Fruit fly (Drosophila melanogaster) whole organism, prepupa: ENCODE results near the gene moi.
A peak's percentile ranks its signal among the peaks of the same experiment; 100 is the strongest.

Source experiments
- Blimp-1 ChIP-seq: fragments of 200-800 bp; sonication (Bioruptor generic); optimal IDR thresholded peaks from 3 replicates; lab custom pipeline; 2017; ENCODE audit warnings: missing biosample characterization, missing genetic modification characterization, mild to moderate bottlenecking, moderate library complexity, missing genetic modification reagents
- CG10631 ChIP-seq: fragments of 200-800 bp; sonication (Bioruptor generic); optimal IDR thresholded peaks from 2 replicates; lab custom pipeline; 2016; ENCODE audit warnings: missing biosample characterization, missing genetic modification characterization
- CG10669 ChIP-seq: fragments of 200-800 bp; sonication (Bioruptor generic); optimal IDR thresholded peaks from 3 replicates; lab custom pipeline; 2018; ENCODE audit warnings: missing biosample characterization, mild to moderate bottlenecking, missing genetic modification characterization, moderate library complexity
- CG11294 ChIP-seq: fragments of 200-800 bp; sonication (Bioruptor generic); IDR thresholded peaks from 2 replicates; pipeline ENCODE4 v1.3.6; 2022; ENCODE audit warnings: missing biosample characterization, missing genetic modification characterization
- CG11762 ChIP-seq: fragments of 200-800 bp; sonication (Bioruptor generic); optimal IDR thresholded peaks from 3 replicates; lab custom pipeline; 2016; ENCODE audit warnings: missing biosample characterization, missing genetic modification characterization; ENCODE audit not compliant: insufficient read depth
- CG11902 ChIP-seq: fragments of 200-800 bp; sonication (Bioruptor generic); optimal IDR thresholded peaks from 3 replicates; lab custom pipeline; 2016; ENCODE audit warnings: missing biosample characterization, missing genetic modification characterization
- CG15336 ChIP-seq: fragments of 200-800 bp; sonication (Bioruptor generic); IDR thresholded peaks from 2 replicates; pipeline ENCODE4 v1.3.6; 2022; ENCODE audit warnings: missing biosample characterization, missing genetic modification characterization
- CG1621 ChIP-seq: fragments of 200-800 bp; sonication (Bioruptor generic); optimal IDR thresholded peaks from 3 replicates; lab custom pipeline; 2018; ENCODE audit warnings: missing biosample characterization, mild to moderate bottlenecking, missing genetic modification characterization
- CG3032 ChIP-seq: fragments of 200-800 bp; optimal IDR thresholded peaks from 2 replicates; lab custom pipeline; 2019; ENCODE audit warnings: missing biosample characterization, mild to moderate bottlenecking, missing genetic modification characterization, moderate library complexity
- CG31627 ChIP-seq: fragments of 200-800 bp; sonication (Bioruptor generic); optimal IDR thresholded peaks from 3 replicates; lab custom pipeline; 2016; ENCODE audit warnings: missing biosample characterization, missing genetic modification characterization
- CG32006 ChIP-seq: fragments of 200-800 bp; sonication (Bioruptor generic); optimal IDR thresholded peaks from 3 replicates; lab custom pipeline; 2017; ENCODE audit warnings: missing biosample characterization, mild to moderate bottlenecking, missing genetic modification characterization
- CG34406 ChIP-seq: fragments of 200-800 bp; sonication (Bioruptor generic); optimal IDR thresholded peaks from 3 replicates; lab custom pipeline; 2016; ENCODE audit warnings: missing biosample characterization, missing genetic modification characterization
- CG4318 ChIP-seq: fragments of 200-800 bp; sonication (Bioruptor generic); optimal IDR thresholded peaks from 3 replicates; lab custom pipeline; 2017; ENCODE audit warnings: missing biosample characterization, mild to moderate bottlenecking, missing genetic modification characterization
- CG6163 ChIP-seq: fragments of 200-800 bp; sonication (Bioruptor generic); IDR thresholded peaks from 3 replicates; pipeline ENCODE4 v1.3.6; 2022; ENCODE audit warnings: missing biosample characterization, missing genetic modification characterization
- CG6276 ChIP-seq: fragments of 200-800 bp; sonication (Bioruptor generic); optimal IDR thresholded peaks from 2 replicates; lab custom pipeline; 2017; ENCODE audit warnings: missing biosample characterization, mild to moderate bottlenecking, missing genetic modification characterization
- CG6792 ChIP-seq: fragments of 200-800 bp; sonication (Bioruptor generic); optimal IDR thresholded peaks from 3 replicates; lab custom pipeline; 2016; ENCODE audit warnings: missing biosample characterization, missing genetic modification characterization
- CG6808 ChIP-seq: fragments of 200-800 bp; sonication (Bioruptor generic); optimal IDR thresholded peaks from 3 replicates; lab custom pipeline; 2017; ENCODE audit warnings: missing biosample characterization, missing genetic modification characterization, mild to moderate bottlenecking, moderate library complexity, missing genetic modification reagents
- CG7368 ChIP-seq: fragments of 200-800 bp; sonication (Bioruptor generic); optimal IDR thresholded peaks from 3 replicates; lab custom pipeline; 2016; ENCODE audit warnings: missing biosample characterization, missing genetic modification characterization
- CG8119 ChIP-seq: fragments of 200-800 bp; sonication (Bioruptor generic); IDR thresholded peaks from 3 replicates; pipeline ENCODE4 v1.3.6; 2022; ENCODE audit warnings: missing biosample characterization, missing genetic modification characterization
- CG8319 ChIP-seq: fragments of 200-800 bp; sonication (Bioruptor generic); optimal IDR thresholded peaks from 3 replicates; lab custom pipeline; 2016; ENCODE audit warnings: missing biosample characterization, missing genetic modification characterization
- CG8632 ChIP-seq: fragments of 200-800 bp; sonication (Bioruptor generic); optimal IDR thresholded peaks from 3 replicates; lab custom pipeline; 2016; ENCODE audit warnings: missing biosample characterization, missing genetic modification characterization
- CG9139 ChIP-seq: fragments of 200-800 bp; sonication (Bioruptor generic); optimal IDR thresholded peaks from 3 replicates; lab custom pipeline; 2017; ENCODE audit warnings: missing biosample characterization, mild to moderate bottlenecking, missing genetic modification characterization
- Eip78C ChIP-seq: fragments of 200-800 bp; sonication (Bioruptor generic); peaks from one replicate; lab custom pipeline; 2016; ENCODE audit warnings: missing biosample characterization, missing genetic modification characterization
- Eip93F ChIP-seq: fragments of 200-800 bp; sonication (Bioruptor generic); optimal IDR thresholded peaks from 2 replicates; lab custom pipeline; 2016; ENCODE audit warnings: missing biosample characterization, mild to moderate bottlenecking, missing genetic modification characterization
- Ets21C ChIP-seq: fragments of 200-800 bp; sonication (Bioruptor generic); optimal IDR thresholded peaks from 3 replicates; lab custom pipeline; 2016; ENCODE audit warnings: missing biosample characterization, missing genetic modification characterization
- Ets96B ChIP-seq: fragments of 200-800 bp; optimal IDR thresholded peaks from 2 replicates; lab custom pipeline; 2019; ENCODE audit warnings: missing biosample characterization, mild to moderate bottlenecking, missing genetic modification characterization, moderate library complexity
- Gug ChIP-seq: fragments of 200-800 bp; sonication (Bioruptor generic); IDR thresholded peaks from 2 replicates; pipeline ENCODE4 v1.3.6; 2022; ENCODE audit warnings: missing biosample characterization, missing genetic modification characterization
- Hr39 ChIP-seq: fragments of 200-800 bp; sonication (Bioruptor generic); optimal IDR thresholded peaks from 2 replicates; lab custom pipeline; 2016; ENCODE audit warnings: missing biosample characterization, missing genetic modification characterization
- Hr4 ChIP-seq: fragments of 200-800 bp; sonication (Bioruptor generic); optimal IDR thresholded peaks from 3 replicates; lab custom pipeline; 2016; ENCODE audit warnings: missing biosample characterization, missing genetic modification characterization
- Lpt ChIP-seq: fragments of 200-800 bp; sonication (Bioruptor generic); optimal IDR thresholded peaks from 3 replicates; lab custom pipeline; 2016; ENCODE audit warnings: missing biosample characterization, missing genetic modification characterization
- Met ChIP-seq: fragments of 200-800 bp; sonication (Bioruptor generic); optimal IDR thresholded peaks from 3 replicates; lab custom pipeline; 2016; ENCODE audit warnings: missing biosample characterization, missing genetic modification characterization
- OdsH ChIP-seq: fragments of 200-800 bp; sonication (Bioruptor generic); optimal IDR thresholded peaks from 3 replicates; lab custom pipeline; 2016; ENCODE audit warnings: missing biosample characterization, missing genetic modification characterization
- Smox ChIP-seq: fragments of 200-800 bp; sonication (Bioruptor generic); optimal IDR thresholded peaks from 3 replicates; lab custom pipeline; 2016; ENCODE audit warnings: missing biosample characterization, missing genetic modification characterization
- Sox102F ChIP-seq: fragments of 200-800 bp; sonication (Bioruptor generic); optimal IDR thresholded peaks from 2 replicates; lab custom pipeline; 2016; ENCODE audit warnings: missing biosample characterization, mild to moderate bottlenecking, missing genetic modification characterization
- Sox14 ChIP-seq: fragments of 200-800 bp; sonication (Bioruptor generic); optimal IDR thresholded peaks from 3 replicates; lab custom pipeline; 2016; ENCODE audit warnings: missing biosample characterization, missing genetic modification characterization
- achi ChIP-seq: fragments of 200-800 bp; sonication (Bioruptor generic); optimal IDR thresholded peaks from 3 replicates; lab custom pipeline; 2016; ENCODE audit warnings: missing biosample characterization, missing genetic modification characterization
- acj6 ChIP-seq: fragments of 200-800 bp; sonication (Bioruptor generic); optimal IDR thresholded peaks from 3 replicates; lab custom pipeline; 2016; ENCODE audit warnings: missing biosample characterization, missing genetic modification characterization
- dac ChIP-seq: fragments of 200-800 bp; sonication (Bioruptor generic); optimal IDR thresholded peaks from 2 replicates; lab custom pipeline; 2017; ENCODE audit warnings: missing biosample characterization, mild to moderate bottlenecking, missing genetic modification characterization
- eg ChIP-seq: fragments of 200-800 bp; sonication (Bioruptor generic); IDR thresholded peaks from 3 replicates; pipeline ENCODE4 v1.3.6; 2022; ENCODE audit warnings: missing biosample characterization, missing genetic modification characterization
- fd59A ChIP-seq: fragments of 200-800 bp; sonication (Bioruptor generic); optimal IDR thresholded peaks from 2 replicates; lab custom pipeline; 2017; ENCODE audit warnings: missing biosample characterization, mild to moderate bottlenecking, missing genetic modification characterization, missing genetic modification reagents
- fd85E ChIP-seq: fragments of 200-800 bp; sonication (Bioruptor generic); optimal IDR thresholded peaks from 3 replicates; lab custom pipeline; 2016; ENCODE audit warnings: missing biosample characterization, missing genetic modification characterization
- fkh ChIP-seq: fragments of 200-800 bp; sonication (Bioruptor generic); optimal IDR thresholded peaks from 3 replicates; lab custom pipeline; 2017; ENCODE audit warnings: missing biosample characterization, mild to moderate bottlenecking, missing genetic modification characterization, moderate library complexity
- lz ChIP-seq: fragments of 200-800 bp; sonication (Bioruptor generic); optimal IDR thresholded peaks from 3 replicates; lab custom pipeline; 2016; ENCODE audit warnings: missing biosample characterization, missing genetic modification characterization
- net ChIP-seq: fragments of 200-800 bp; sonication (Bioruptor generic); optimal IDR thresholded peaks from 3 replicates; lab custom pipeline; 2016; ENCODE audit warnings: missing biosample characterization, missing genetic modification characterization
- pdm3 ChIP-seq: fragments of 200-800 bp; sonication (Bioruptor generic); optimal IDR thresholded peaks from 3 replicates; lab custom pipeline; 2016; ENCODE audit warnings: missing biosample characterization, missing genetic modification characterization
- salr ChIP-seq, 2 experiments: fragments of 200-800 bp; sonication (Bioruptor generic); optimal IDR thresholded peaks; 3 replicates each; lab custom pipeline; 2016 to 2018; ENCODE audit warnings: missing biosample characterization in 2 of 2, missing genetic modification characterization in 2 of 2, mild to moderate bottlenecking in 1 of 2
- spab ChIP-seq: fragments of 200-800 bp; sonication (Bioruptor generic); optimal IDR thresholded peaks from 2 replicates; lab custom pipeline; 2017; ENCODE audit warnings: missing biosample characterization, mild to moderate bottlenecking, missing genetic modification characterization, missing genetic modification reagents
- ss ChIP-seq, 2 experiments: fragments of 200-800 bp; sonication (Bioruptor generic); optimal IDR thresholded peaks; 2 replicates in 1 of 2; 3 replicates in 1 of 2; lab custom pipeline; 2017 to 2018; ENCODE audit warnings: mild to moderate bottlenecking in 2 of 2, missing biosample characterization in 2 of 2, missing genetic modification characterization in 2 of 2, moderate library complexity in 1 of 2
- svp ChIP-seq: fragments of 200-800 bp; sonication (Bioruptor generic); peaks from one replicate; lab custom pipeline; 2016; ENCODE audit warnings: missing biosample characterization, missing genetic modification characterization
- topi ChIP-seq: fragments of 200-800 bp; sonication (Bioruptor generic); optimal IDR thresholded peaks from 3 replicates; lab custom pipeline; 2016; ENCODE audit warnings: missing biosample characterization, missing genetic modification characterization
- vri ChIP-seq: fragments of 200-800 bp; sonication (Bioruptor generic); optimal IDR thresholded peaks from 3 replicates; lab custom pipeline; 2016; ENCODE audit warnings: missing biosample characterization, mild to moderate bottlenecking, missing genetic modification characterization

Gene moi

DNA sequence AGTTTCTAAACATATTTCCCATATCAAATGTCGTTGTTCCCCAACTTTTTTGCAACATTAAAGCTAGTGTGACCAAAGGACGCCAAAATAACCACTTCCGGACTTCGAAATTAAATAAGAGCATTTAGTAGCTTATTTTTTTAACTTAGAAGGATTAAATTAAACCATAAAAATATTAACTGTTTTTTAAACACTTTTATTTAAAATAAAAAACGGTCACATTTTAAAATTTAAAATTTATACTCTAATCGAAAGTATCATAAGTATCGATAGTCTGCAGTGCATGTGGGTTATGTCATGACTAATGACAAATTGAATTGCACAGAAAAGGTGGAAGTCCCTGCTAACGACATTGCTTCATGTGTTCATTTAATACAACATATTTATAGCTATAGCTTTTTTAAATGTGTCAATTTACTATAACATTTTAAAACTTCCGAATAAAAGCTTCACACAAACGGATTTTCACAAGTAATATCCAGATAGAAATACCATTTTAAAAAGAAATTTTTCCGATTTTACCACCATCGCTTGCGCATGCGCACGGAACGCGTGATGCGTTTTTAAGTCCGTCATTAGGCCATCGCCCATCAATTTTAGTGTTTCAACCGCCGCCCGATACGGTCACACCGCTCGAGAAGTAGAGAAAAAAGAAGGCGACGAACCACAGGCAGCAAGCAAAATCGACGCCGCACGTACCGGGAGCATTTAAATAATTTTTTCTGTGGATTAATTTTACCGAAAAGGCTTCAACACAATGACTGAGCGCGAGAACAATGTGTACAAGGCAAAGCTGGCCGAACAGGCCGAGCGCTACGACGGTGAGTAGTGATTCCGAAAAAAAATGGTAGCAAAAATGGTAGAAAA is 13.0 kb upstream of the moi start, which contains the start of the genes CG7156 and 14-3-3epsilon:
CG7156 (minus strand) TSS at position 71 of the 867 bp plus-strand sequence.
14-3-3epsilon (plus strand) TSS at position 443 of the 867 bp plus-strand sequence.
- TF ChIP-seq Lpt (GFP tag; lab: Kevin White, UChicago) (no peak), CG11762 (GFP tag; lab: Kevin White, UChicago) (no peak), CG7368 (GFP tag; lab: Kevin White, UChicago) (no peak), Eip78C (GFP tag; lab: Kevin White, UChicago) (peak; percentile 77), Met (GFP tag; lab: Kevin White, UChicago) (no peak), net (GFP tag; lab: Kevin White, UChicago) (no peak), CG6792 (peak; percentile 17), CG8632 (GFP tag; lab: Kevin White, UChicago) (peak; percentile 18), spab (GFP tag; lab: Kevin White, UChicago) (no peak), Smox (GFP tag; lab: Kevin White, UChicago) (peak; percentile 28), CG3032 (tag; lab: Kevin White, UChicago) (no peak), CG8119 (peak; percentile 19; the same call in 1 of the 3 replicates), eg (GFP tag; lab: Robert Waterston, UW) (0 out of 3 replicates have a peak, but pooled peaks have one; percentile 49), vri (no peak), CG11902 (no peak), salr (GFP tag; optimal IDR thresholded peaks at IDR 0.05; lab: Kevin White, UChicago) (no peak), Hr4 (GFP tag; lab: Kevin White, UChicago) (no peak), CG6163 (0 out of 3 replicates have a peak, but pooled peaks have one; percentile 31), lz (GFP tag; lab: Kevin White, UChicago) (peak; percentile 30), Ets96B (tag; lab: Kevin White, UChicago) (no peak), Sox14 (GFP tag; lab: Kevin White, UChicago) (no peak), CG10669 (GFP tag; lab: Kevin White, UChicago) (no peak), Gug (GFP tag; lab: Robert Waterston, UW) (no peak), pdm3 (GFP tag; lab: Kevin White, UChicago) (no peak), CG15336 (peak; percentile 16; the same call in 1 of the 2 replicates), CG32006 (GFP tag; lab: Kevin White, UChicago) (no peak), fd85E (GFP tag; lab: Kevin White, UChicago) (no peak), fd59A (GFP tag; lab: Kevin White, UChicago) (no peak), ss (GFP tag; optimal IDR thresholded peaks at IDR 0.05; lab: Kevin White, UChicago) (peak; percentile 42 to 52), CG31627 (GFP tag; lab: Kevin White, UChicago) (peak; percentile 0), Ets21C (no peak), fkh (GFP tag; lab: Kevin White, UChicago) (no peak), CG34406 (GFP tag; lab: Kevin White, UChicago) (no peak), topi (GFP tag; lab: Kevin White, UChicago) (peak; percentile 20), CG4318 (GFP tag; lab: Kevin White, UChicago) (no peak), CG6276 (GFP tag; lab: Kevin White, UChicago) (no peak), Hr39 (GFP tag; lab: Kevin White, UChicago) (no peak), acj6 (peak; percentile 6), CG6808 (GFP tag; lab: Kevin White, UChicago) (peak; percentile 44), CG11294 (GFP tag; lab: Robert Waterston, UW) (no peak), svp (GFP tag; lab: Kevin White, UChicago) (peak; percentile 48), OdsH (GFP tag; lab: Kevin White, UChicago) (no peak), achi (GFP tag; lab: Kevin White, UChicago) (peak; percentile 48), CG10631 (peak; percentile 5), dac (GFP tag; lab: Kevin White, UChicago) (no peak), Eip93F (no peak), Blimp-1 (GFP tag; lab: Kevin White, UChicago) (peak; percentile 10), Sox102F (no peak), CG1621 (tag; lab: Kevin White, UChicago) (no peak), CG8319 (GFP tag; lab: Kevin White, UChicago) (no peak), CG9139 (GFP tag; lab: Kevin White, UChicago) (peak; percentile 56)
